Fruit fly (Drosophila melanogaster) whole organism, embryonic: Measurements from ENCODE around the gene aph-1.

Experiments
- CG10267 ChIP-seq: fragments of 200-800 bp; sonication (Bioruptor generic); optimal IDR thresholded peaks from 2 replicates; lab custom pipeline; 2018; ENCODE audit warnings: missing biosample characterization, mild to moderate bottlenecking, missing genetic modification characterization, moderate library complexity
- CG10654 ChIP-seq: fragments of 200-800 bp; sonication (Bioruptor generic); optimal IDR thresholded peaks from 2 replicates; lab custom pipeline; 2016; ENCODE audit warnings: missing biosample characterization, missing genetic modification characterization
- CG11398 ChIP-seq: fragments of 200-800 bp; sonication (Bioruptor generic); optimal IDR thresholded peaks from 2 replicates; lab custom pipeline; 2016; ENCODE audit warnings: missing biosample characterization, missing genetic modification characterization
- CG12236 ChIP-seq: fragments of 200-800 bp; sonication (Bioruptor generic); optimal IDR thresholded peaks from 2 replicates; lab custom pipeline; 2016; ENCODE audit warnings: missing biosample characterization, missing genetic modification characterization
- CG15269 ChIP-seq: fragments of 200-800 bp; sonication (Bioruptor generic); optimal IDR thresholded peaks from 2 replicates; lab custom pipeline; 2018; ENCODE audit warnings: missing biosample characterization, mild to moderate bottlenecking, missing genetic modification characterization, moderate library complexity
- CG1602 ChIP-seq: fragments of 200-800 bp; sonication (Bioruptor generic); optimal IDR thresholded peaks from 3 replicates; lab custom pipeline; 2016; ENCODE audit warnings: missing biosample characterization, missing genetic modification characterization
- CG17186 ChIP-seq: fragments of 200-800 bp; sonication (Bioruptor generic); optimal IDR thresholded peaks from 3 replicates; lab custom pipeline; 2017; ENCODE audit warnings: missing biosample characterization, missing genetic modification reagents, missing genetic modification characterization
- CG17359 ChIP-seq: fragments of 200-800 bp; sonication (Bioruptor generic); optimal IDR thresholded peaks from 3 replicates; lab custom pipeline; 2018; ENCODE audit warnings: missing biosample characterization, mild to moderate bottlenecking, missing genetic modification characterization, moderate library complexity
- CG31365 ChIP-seq: fragments of 200-800 bp; sonication (Bioruptor generic); optimal IDR thresholded peaks from 2 replicates; lab custom pipeline; 2018; ENCODE audit warnings: missing biosample characterization, mild to moderate bottlenecking, missing genetic modification characterization
- CG32772 ChIP-seq: fragments of 200-800 bp; sonication (Bioruptor generic); IDR thresholded peaks from 2 replicates; pipeline ENCODE4 v1.3.6; 2022; ENCODE audit warnings: missing biosample characterization, missing genetic modification characterization
- CG34224 ChIP-seq: fragments of 200-800 bp; sonication (Bioruptor generic); IDR thresholded peaks from 3 replicates; pipeline ENCODE4 v1.3.6; 2022; ENCODE audit warnings: missing biosample characterization, missing genetic modification characterization; ENCODE audit not compliant: partially characterized antibody
- CG3838 ChIP-seq: fragments of 200-800 bp; sonication (Bioruptor generic); optimal IDR thresholded peaks from 3 replicates; lab custom pipeline; 2016; ENCODE audit warnings: missing biosample characterization, missing genetic modification characterization
- CG4328 ChIP-seq: fragments of 200-800 bp; sonication (Bioruptor generic); optimal IDR thresholded peaks from 3 replicates; lab custom pipeline; 2017; ENCODE audit warnings: missing biosample characterization, missing genetic modification reagents, missing genetic modification characterization
- CG6683 ChIP-seq: fragments of 200-800 bp; sonication (Bioruptor generic); optimal IDR thresholded peaks from 2 replicates; lab custom pipeline; 2017; ENCODE audit warnings: missing biosample characterization, mild to moderate bottlenecking, missing genetic modification characterization, missing genetic modification reagents
- CG8388 ChIP-seq: fragments of 200-800 bp; sonication (Bioruptor generic); optimal IDR thresholded peaks from 2 replicates; lab custom pipeline; 2019; ENCODE audit warnings: missing biosample characterization, mild to moderate bottlenecking, missing genetic modification characterization, moderate library complexity
- CG8478 ChIP-seq: fragments of >200 bp; optimal IDR thresholded peaks from 2 replicates; lab custom pipeline; 2018
- Dp ChIP-seq: fragments of 200-800 bp; sonication (Bioruptor generic); optimal IDR thresholded peaks from 2 replicates; lab custom pipeline; 2018; ENCODE audit warnings: missing biosample characterization, mild to moderate bottlenecking, missing genetic modification characterization, moderate library complexity
- Eip74EF ChIP-seq, 2 experiments: fragments of 200-800 bp in 1 of 2; fragments of >200 bp in 1 of 2; sonication (Bioruptor generic) in 1 of 2; optimal IDR thresholded peaks; 2 replicates each; lab custom pipeline; 2017 to 2019; ENCODE audit warnings: missing biosample characterization in 2 of 2, missing genetic modification characterization in 2 of 2, mild to moderate bottlenecking in 1 of 2, moderate library complexity in 1 of 2
- Ets97D ChIP-seq: fragments of 200-800 bp; sonication (Bioruptor generic); optimal IDR thresholded peaks from 3 replicates; lab custom pipeline; 2016; ENCODE audit warnings: missing biosample characterization, missing genetic modification characterization
- HLHmδ ChIP-seq: fragments of 200-800 bp; sonication (Bioruptor generic); optimal IDR thresholded peaks from 2 replicates; lab custom pipeline; 2018; ENCODE audit warnings: missing biosample characterization, mild to moderate bottlenecking, missing genetic modification characterization, moderate library complexity
- Hmr ChIP-seq: fragments of 200-800 bp; sonication (Bioruptor generic); optimal IDR thresholded peaks from 3 replicates; lab custom pipeline; 2017; ENCODE audit warnings: mild to moderate bottlenecking, missing biosample characterization, missing genetic modification reagents, missing genetic modification characterization
- Hmx ChIP-seq: fragments of 200-800 bp; sonication (Bioruptor generic); optimal IDR thresholded peaks from 2 replicates; lab custom pipeline; 2016; ENCODE audit warnings: missing biosample characterization, missing genetic modification characterization
- Hr39 ChIP-seq: fragments of >200 bp; optimal IDR thresholded peaks from 2 replicates; lab custom pipeline; 2017
- Lpt ChIP-seq: fragments of >200 bp; optimal IDR thresholded peaks from 2 replicates; lab custom pipeline; 2018; ENCODE audit warnings: missing biosample characterization, missing genetic modification characterization
- MESR4 ChIP-seq: fragments of 200-800 bp; sonication (Bioruptor generic); optimal IDR thresholded peaks from 2 replicates; lab custom pipeline; 2018; ENCODE audit warnings: missing biosample characterization, mild to moderate bottlenecking, missing genetic modification characterization, moderate library complexity
- Med ChIP-seq: fragments of 200-800 bp; sonication (Bioruptor generic); peaks from one replicate; lab custom pipeline; 2016; ENCODE audit warnings: missing biosample characterization, missing genetic modification characterization, mild to moderate bottlenecking, inconsistent platforms, moderate library complexity
- NC2α ChIP-seq: fragments of 200-800 bp; sonication (Bioruptor generic); optimal IDR thresholded peaks from 2 replicates; lab custom pipeline; 2016; ENCODE audit warnings: missing biosample characterization, missing genetic modification characterization
- NfI ChIP-seq: fragments of 200-800 bp; sonication (Bioruptor generic); optimal IDR thresholded peaks from 3 replicates; lab custom pipeline; 2018; ENCODE audit warnings: missing biosample characterization, mild to moderate bottlenecking, missing genetic modification characterization, moderate library complexity
- Pdp1 ChIP-seq, 2 experiments: fragments of 200-800 bp; sonication (Bioruptor generic); optimal IDR thresholded peaks; 3 replicates each; lab custom pipeline; 2016; ENCODE audit warnings: missing biosample characterization in 2 of 2, missing genetic modification characterization in 2 of 2, mild to moderate bottlenecking in 1 of 2, moderate library complexity in 1 of 2
- Sox102F ChIP-seq: fragments of 200-800 bp; sonication (Bioruptor generic); optimal IDR thresholded peaks from 2 replicates; lab custom pipeline; 2018; ENCODE audit warnings: missing biosample characterization, mild to moderate bottlenecking, missing genetic modification characterization, moderate library complexity
- Trl ChIP-seq, 3 experiments: fragments of >200 bp in 2 of 3; fragments of 200-800 bp in 1 of 3; sonication (Bioruptor generic) in 1 of 3; optimal IDR thresholded peaks; 2 replicates in 1 of 3; 3 replicates in 2 of 3; lab custom pipeline; 2016 to 2017; ENCODE audit warnings: missing biosample characterization in 1 of 3, missing genetic modification characterization in 1 of 3
- Usf ChIP-seq: fragments of 200-800 bp; sonication (Bioruptor generic); optimal IDR thresholded peaks from 2 replicates; lab custom pipeline; 2017; ENCODE audit warnings: missing genotype, missing biosample characterization, missing genetic modification characterization
- cg ChIP-seq: fragments of 200-800 bp; sonication (Bioruptor generic); optimal IDR thresholded peaks from 3 replicates; lab custom pipeline; 2019; ENCODE audit warnings: missing biosample characterization, mild to moderate bottlenecking, missing genetic modification characterization, moderate library complexity
- disco-r ChIP-seq: fragments of 200-800 bp; sonication (Bioruptor generic); optimal IDR thresholded peaks from 2 replicates; lab custom pipeline; 2016; ENCODE audit warnings: missing biosample characterization, missing genetic modification characterization
- gcm2 ChIP-seq: fragments of 200-800 bp; sonication (Bioruptor generic); optimal IDR thresholded peaks from 2 replicates; lab custom pipeline; 2016; ENCODE audit warnings: missing biosample characterization, missing genetic modification characterization
- lab ChIP-seq: fragments of 200-800 bp; sonication (Bioruptor generic); optimal IDR thresholded peaks from 3 replicates; lab custom pipeline; 2017; ENCODE audit warnings: missing biosample characterization, missing genetic modification characterization, mild to moderate bottlenecking, moderate library complexity, missing genetic modification reagents
- lilli ChIP-seq: fragments of 200-800 bp; sonication (Bioruptor generic); optimal IDR thresholded peaks from 3 replicates; lab custom pipeline; 2016; ENCODE audit warnings: missing biosample characterization, missing genetic modification characterization
- lola ChIP-seq, 3 experiments: fragments of >200 bp in 2 of 3; fragments of 200-800 bp in 1 of 3; sonication (Bioruptor generic) in 1 of 3; optimal IDR thresholded peaks; 2 replicates each; lab custom pipeline; 2017 to 2019; ENCODE audit warnings: missing biosample characterization in 3 of 3, missing genetic modification characterization in 3 of 3, mild to moderate bottlenecking in 1 of 3, moderate library complexity in 1 of 3
- nmo ChIP-seq: fragments of 200-800 bp; sonication (Bioruptor generic); optimal IDR thresholded peaks from 2 replicates; lab custom pipeline; 2018; ENCODE audit warnings: missing biosample characterization, mild to moderate bottlenecking, missing genetic modification characterization, moderate library complexity
- oc ChIP-seq: fragments of 200-800 bp; sonication (Bioruptor generic); optimal IDR thresholded peaks from 2 replicates; lab custom pipeline; 2018; ENCODE audit warnings: missing biosample characterization, mild to moderate bottlenecking, missing genetic modification characterization, moderate library complexity
- onecut ChIP-seq: fragments of 200-800 bp; sonication (Bioruptor generic); IDR thresholded peaks from 2 replicates; pipeline ENCODE4 v1.3.6; 2022; ENCODE audit warnings: missing biosample characterization, missing genetic modification characterization
- pb ChIP-seq: fragments of 200-800 bp; sonication (Bioruptor generic); optimal IDR thresholded peaks from 3 replicates; lab custom pipeline; 2016; ENCODE audit warnings: missing biosample characterization, missing genetic modification characterization
- ro ChIP-seq: fragments of 200-800 bp; sonication (Bioruptor generic); IDR thresholded peaks from 2 replicates; pipeline ENCODE4 v1.3.6; 2022; ENCODE audit warnings: missing biosample characterization, missing genetic modification characterization
- slou ChIP-seq: fragments of 200-800 bp; sonication (Bioruptor generic); optimal IDR thresholded peaks from 3 replicates; lab custom pipeline; 2016; ENCODE audit warnings: missing biosample characterization, missing genetic modification characterization
- unc-4 ChIP-seq: fragments of 200-800 bp; sonication (Bioruptor generic); IDR thresholded peaks from 2 replicates; pipeline ENCODE4 v1.3.6; 2022; ENCODE audit warnings: missing biosample characterization, missing genetic modification characterization; ENCODE audit not compliant: partially characterized antibody
- unpg ChIP-seq: fragments of 200-800 bp; sonication (Bioruptor generic); optimal IDR thresholded peaks from 3 replicates; lab custom pipeline; 2018; ENCODE audit warnings: missing biosample characterization, mild to moderate bottlenecking, missing genetic modification characterization, moderate library complexity
- vfl ChIP-seq: fragments of 200-800 bp; sonication (Bioruptor generic); optimal IDR thresholded peaks from 2 replicates; lab custom pipeline; 2016; ENCODE audit warnings: missing biosample characterization, missing genetic modification characterization

The aph-1 gene

dm6 chr2L:2752460-2753411 lies 13.3 kb upstream of the aph-1 start, which contains the start of gene Pgk (continued):
- peak; percentile 5 for TF ChIP-seq CG3838 (GFP tag; lab: Kevin White, UChicago)
- peak; percentile 49 for TF ChIP-seq Lpt (GFP tag; lab: Kevin White, UChicago)
- peak; percentile 88 for TF ChIP-seq Med
- peak; percentile 59 for TF ChIP-seq onecut (GFP tag; lab: Robert Waterston, UW)
- peak; percentile 51 for TF ChIP-seq unpg (GFP tag; lab: Kevin White, UChicago)
- TF ChIP-seq Eip74EF (GFP tag; optimal IDR thresholded peaks at IDR 0.05; lab: Kevin White, UChicago): peak; percentile 17 to 88
- TF ChIP-seq disco-r (GFP tag; lab: Kevin White, UChicago): peak; percentile 3
- peak; percentile 3 for TF ChIP-seq NfI (GFP tag; lab: Kevin White, UChicago)
- TF ChIP-seq HLHmδ (GFP tag; lab: Kevin White, UChicago): peak; percentile 88
- TF ChIP-seq CG6683 (GFP tag; lab: Kevin White, UChicago): no peak
- peak; percentile 78 for TF ChIP-seq NC2α
- TF ChIP-seq ro (GFP tag; lab: Robert Waterston, UW): no peak
- TF ChIP-seq CG10654: peak; percentile 2
- peak; percentile 44 for TF ChIP-seq CG10267 (tag; lab: Kevin White, UChicago)
- TF ChIP-seq CG32772 (GFP tag; lab: Robert Waterston, UW): no peak
- TF ChIP-seq CG8478 (lab: Kevin White, UChicago): no peak
- TF ChIP-seq Dp: peak; percentile 95
- TF ChIP-seq CG34224 (GFP tag; lab: Robert Waterston, UW): no peak
- peak; percentile 21 for TF ChIP-seq Hmr (GFP tag; lab: Kevin White, UChicago)
- TF ChIP-seq CG11398 (GFP tag; lab: Kevin White, UChicago): peak; percentile 40
- TF ChIP-seq Trl (optimal IDR thresholded peaks at IDR 0.05; lab: Kevin White, UChicago): peak; percentile 99 to 100
- peak; percentile 91 for TF ChIP-seq Trl (GFP tag; optimal IDR thresholded peaks at IDR 0.05; lab: Kevin White, UChicago)
- TF ChIP-seq Pdp1 (GFP tag; optimal IDR thresholded peaks at IDR 0.05; lab: Kevin White, UChicago): peak in 1 of 2 experiments; percentile 65
- peak; percentile 41 for TF ChIP-seq cg
- peak; percentile 70 for TF ChIP-seq CG4328 (GFP tag; lab: Kevin White, UChicago)
- no peak for TF ChIP-seq CG12236 (GFP tag; lab: Kevin White, UChicago)
- peak; percentile 39 for TF ChIP-seq MESR4 (GFP tag; lab: Kevin White, UChicago)
- no peak for TF ChIP-seq Hr39 (lab: Kevin White, UChicago)
- peak; percentile 32 for TF ChIP-seq Ets97D (GFP tag; lab: Kevin White, UChicago)
- TF ChIP-seq lola (GFP tag; optimal IDR thresholded peaks at IDR 0.05; lab: Kevin White, UChicago): peak in 1 of 3 experiments; percentile 0
- no peak for TF ChIP-seq unc-4 (GFP tag; lab: Robert Waterston, UW)
- TF ChIP-seq vfl: no peak
- TF ChIP-seq CG15269 (tag; lab: Kevin White, UChicago): peak; percentile 56
- peak; percentile 16 for TF ChIP-seq gcm2 (GFP tag; lab: Kevin White, UChicago)
- peak; percentile 58 for TF ChIP-seq CG31365
- peak; percentile 10 for TF ChIP-seq slou (GFP tag; lab: Kevin White, UChicago)
- TF ChIP-seq CG17186 (GFP tag; lab: Kevin White, UChicago): peak; percentile 93
- peak; percentile 73 for TF ChIP-seq lilli (GFP tag; lab: Kevin White, UChicago)
- TF ChIP-seq lab: peak; percentile 67
- no peak for TF ChIP-seq CG1602 (GFP tag; lab: Kevin White, UChicago)
- TF ChIP-seq CG8388 (GFP tag; lab: Kevin White, UChicago): peak; percentile 26
- TF ChIP-seq CG17359: peak; percentile 33
- no peak for TF ChIP-seq Usf (GFP tag; lab: Kevin White, UChicago)
- TF ChIP-seq Sox102F (GFP tag; lab: Kevin White, UChicago): peak; percentile 49
- peak; percentile 75 for TF ChIP-seq oc (tag; lab: Kevin White, UChicago)
- TF ChIP-seq pb (GFP tag; lab: Kevin White, UChicago): peak; percentile 1
- no peak for TF ChIP-seq Hmx
- peak; percentile 25 for TF ChIP-seq nmo (GFP tag; lab: Kevin White, UChicago)
